Fruit fly (Drosophila melanogaster) whole organism, adult: ENCODE measurements around the gene Hap40.

Source experiments
- CG11617 ChIP-seq: fragments of 200-800 bp; sonication (Bioruptor generic); optimal IDR thresholded peaks from 2 replicates; lab custom pipeline; 2017; ENCODE audit warnings: mild to moderate bottlenecking, missing biosample characterization, missing genetic modification reagents, missing genetic modification characterization
- CG12768 ChIP-seq: fragments of 200-800 bp; sonication (Bioruptor generic); optimal IDR thresholded peaks from 2 replicates; lab custom pipeline; 2017; ENCODE audit warnings: missing biosample characterization, missing genetic modification characterization, mild to moderate bottlenecking, moderate library complexity, missing genetic modification reagents
- CG14711 ChIP-seq: fragments of 200-800 bp; sonication (Bioruptor generic); optimal IDR thresholded peaks from 2 replicates; lab custom pipeline; 2018; ENCODE audit warnings: missing biosample characterization, mild to moderate bottlenecking, missing genetic modification characterization, moderate library complexity
- CG1620 ChIP-seq: fragments of 200-800 bp; sonication (Bioruptor generic); optimal IDR thresholded peaks from 2 replicates; lab custom pipeline; 2016; ENCODE audit warnings: missing biosample characterization, missing genetic modification characterization
- CG33017 ChIP-seq: fragments of 200-800 bp; sonication (Bioruptor generic); optimal IDR thresholded peaks from 2 replicates; lab custom pipeline; 2018; ENCODE audit warnings: missing biosample characterization, mild to moderate bottlenecking, missing genetic modification characterization, moderate library complexity
- CG5204 ChIP-seq: fragments of 200-800 bp; sonication (Bioruptor generic); optimal IDR thresholded peaks from 2 replicates; lab custom pipeline; 2016; ENCODE audit warnings: missing biosample characterization, missing genetic modification characterization
- CG7045 ChIP-seq: fragments of 200-800 bp; sonication (Bioruptor generic); optimal IDR thresholded peaks from 2 replicates; lab custom pipeline; 2017; ENCODE audit warnings: missing biosample characterization, mild to moderate bottlenecking, missing genetic modification characterization
- CG7101 ChIP-seq: fragments of 200-800 bp; sonication (Bioruptor generic); optimal IDR thresholded peaks from 2 replicates; lab custom pipeline; 2018; ENCODE audit warnings: missing biosample characterization, mild to moderate bottlenecking, missing genetic modification characterization, moderate library complexity
- Clk ChIP-seq: fragments of 200-800 bp; sonication (Bioruptor generic); optimal IDR thresholded peaks from 2 replicates; lab custom pipeline; 2017; ENCODE audit warnings: missing biosample characterization, missing genetic modification characterization
- Crg-1 ChIP-seq: fragments of 200-800 bp; sonication (Bioruptor generic); optimal IDR thresholded peaks from 2 replicates; lab custom pipeline; 2016; ENCODE audit warnings: missing biosample characterization, missing genetic modification characterization
- Hr96 ChIP-seq: fragments of 200-800 bp; sonication (Bioruptor generic); optimal IDR thresholded peaks from 2 replicates; lab custom pipeline; 2016; ENCODE audit warnings: missing biosample characterization, missing genetic modification characterization
- Mnt ChIP-seq: fragments of 200-800 bp; sonication (Bioruptor generic); optimal IDR thresholded peaks from 2 replicates; lab custom pipeline; 2016; ENCODE audit warnings: missing biosample characterization, mild to moderate bottlenecking, missing genetic modification characterization
- bab1 ChIP-seq: fragments of 200-800 bp; sonication (Bioruptor generic); optimal IDR thresholded peaks from 3 replicates; lab custom pipeline; 2019; ENCODE audit warnings: missing biosample characterization, mild to moderate bottlenecking, missing genetic modification characterization, moderate library complexity
- cic ChIP-seq: fragments of 200-800 bp; sonication (Bioruptor generic); optimal IDR thresholded peaks from 2 replicates; lab custom pipeline; 2017; ENCODE audit warnings: missing biosample characterization, mild to moderate bottlenecking, missing genetic modification characterization, moderate library complexity
- cnc ChIP-seq, 2 experiments: fragments of >200 bp; optimal IDR thresholded peaks; 2 replicates each; lab custom pipeline; 2017
- kay ChIP-seq: fragments of 200-800 bp; sonication (Bioruptor generic); peaks from one replicate; lab custom pipeline; 2016; ENCODE audit warnings: missing biosample characterization, missing genetic modification characterization, borderline replicate concordance
- ovo ChIP-seq: fragments of 200-800 bp; sonication (Bioruptor generic); optimal IDR thresholded peaks from 2 replicates; lab custom pipeline; 2016; ENCODE audit warnings: missing biosample characterization, missing genetic modification characterization
- pad ChIP-seq: fragments of 200-800 bp; sonication (Bioruptor generic); optimal IDR thresholded peaks from 3 replicates; lab custom pipeline; 2017; ENCODE audit warnings: missing biosample characterization, missing genetic modification characterization, mild to moderate bottlenecking, moderate library complexity, missing genetic modification reagents
- tj ChIP-seq: fragments of 200-800 bp; sonication (Bioruptor generic); optimal IDR thresholded peaks from 3 replicates; lab custom pipeline; 2017; ENCODE audit warnings: missing biosample characterization, mild to moderate bottlenecking, missing genetic modification characterization, moderate library complexity
- toe ChIP-seq: fragments of 200-800 bp; sonication (Bioruptor generic); optimal IDR thresholded peaks from 2 replicates; lab custom pipeline; 2016; ENCODE audit warnings: missing biosample characterization, missing genetic modification characterization

Gene Hap40

DNA sequence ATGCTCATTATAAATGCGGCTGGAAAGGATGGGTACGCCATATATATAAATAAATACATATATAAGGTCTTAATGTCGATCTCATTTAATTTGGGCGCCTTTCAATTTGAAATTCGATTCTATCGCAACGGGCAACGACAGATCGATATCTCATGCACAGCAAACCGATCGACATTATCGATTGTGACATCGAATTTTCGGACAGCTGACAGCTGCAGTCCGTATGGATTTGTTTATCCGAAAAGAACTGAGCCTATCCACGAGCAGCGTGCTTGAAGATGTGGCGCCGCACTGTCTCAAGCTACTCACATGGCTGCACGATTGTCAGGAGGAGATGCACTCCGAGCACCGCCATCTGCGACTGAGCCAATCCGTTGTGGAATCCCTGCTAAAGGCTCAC, 28.0 kb downstream of the Hap40 start, which contains the start of gene CG8191:
CG8191 (plus strand) TSS at position 211 of the 400 bp plus-strand sequence.
- no peak for TF ChIP-seq CG12768 (GFP tag; lab: Kevin White, UChicago)
- peak; percentile 57 for TF ChIP-seq bab1 (GFP tag; lab: Kevin White, UChicago)

- TF ChIP-seq kay (GFP tag; lab: Kevin White, UChicago) = no peak
- peak; percentile 73 for TF ChIP-seq Mnt (GFP tag; lab: Kevin White, UChicago)
- TF ChIP-seq CG7101 (tag; lab: Kevin White, UChicago) = peak; percentile 42
Observed at dm6 chrX:15733192-15733892, 29.4 kb downstream of the Hap40 start.

DNA sequence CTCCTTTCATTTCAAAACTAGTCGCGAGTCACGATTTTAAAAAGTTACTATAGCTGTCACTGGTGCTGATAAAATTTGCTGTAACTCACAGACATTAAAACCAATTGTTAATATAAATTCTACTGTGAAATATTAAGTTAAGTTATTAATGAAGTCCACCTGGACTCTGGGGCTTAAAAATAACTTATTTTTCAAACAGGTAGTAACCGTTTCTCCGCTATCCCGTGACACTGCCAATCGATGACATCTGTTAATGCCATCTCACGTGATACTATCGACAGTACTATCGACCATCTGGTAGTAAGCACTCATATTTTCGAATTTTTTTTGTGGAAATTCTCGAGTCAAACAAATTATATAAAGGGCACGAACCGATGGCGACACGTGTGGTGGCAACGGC, 30.1 kb downstream of the Hap40 start, which contains the start of the genes CG12379 and MagR:
CG12379 (minus strand) TSS at position 2 of the 400 bp plus-strand sequence.
MagR (plus strand) TSS at position 276 of the 400 bp plus-strand sequence.
- TF ChIP-seq CG14711 (tag; lab: Kevin White, UChicago) = peak; percentile 53
- peak; percentile 87 for TF ChIP-seq Mnt (GFP tag; lab: Kevin White, UChicago)
- TF ChIP-seq toe (GFP tag; lab: Kevin White, UChicago) = peak; percentile 87
- no peak for TF ChIP-seq CG5204
- peak; percentile 90 for TF ChIP-seq CG1620 (GFP tag; lab: Kevin White, UChicago)
- TF ChIP-seq cnc (optimal IDR thresholded peaks at IDR 0.05; lab: Kevin White, UChicago) = no peak
- peak; percentile 51 for TF ChIP-seq tj
- TF ChIP-seq Crg-1 (GFP tag; lab: Kevin White, UChicago) = peak; percentile 77
- peak; percentile 26 for TF ChIP-seq CG33017
- TF ChIP-seq CG11617 (GFP tag; lab: Kevin White, UChicago) = peak; percentile 71
- TF ChIP-seq Clk = no peak
- TF ChIP-seq ovo (GFP tag; lab: Kevin White, UChicago) = peak; percentile 44
- TF ChIP-seq pad (GFP tag; lab: Kevin White, UChicago) = peak; percentile 57
- no peak for TF ChIP-seq kay (GFP tag; lab: Kevin White, UChicago)
- TF ChIP-seq bab1 (GFP tag; lab: Kevin White, UChicago) = peak; percentile 65
- TF ChIP-seq CG7101 (tag; lab: Kevin White, UChicago) = peak; percentile 69
- TF ChIP-seq CG7045 = peak; percentile 41
- no peak for TF ChIP-seq Hr96
- TF ChIP-seq cic (GFP tag; lab: Kevin White, UChicago) = no peak
- TF ChIP-seq CG12768 (GFP tag; lab: Kevin White, UChicago) = peak; percentile 38

DNA sequence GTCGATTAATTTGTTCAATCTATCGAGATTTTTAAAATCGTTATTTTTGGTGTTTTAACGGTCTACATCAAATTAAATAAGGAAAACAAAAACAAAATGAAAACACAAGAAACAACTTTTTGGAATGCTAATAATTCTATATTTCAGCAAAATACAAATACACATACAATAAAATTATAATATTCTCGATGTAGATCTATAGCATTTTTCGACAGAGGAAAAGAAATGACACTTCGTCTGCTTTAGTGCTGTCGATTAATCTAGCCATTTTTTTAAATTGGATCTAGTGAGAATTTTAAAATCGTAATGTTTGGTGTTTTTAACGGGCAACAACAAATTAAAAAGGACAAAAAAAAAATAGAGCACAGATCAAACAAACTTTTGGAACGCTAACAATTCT, 33.2 kb downstream of the Hap40 start, which contains the start of gene Arp6:
Arp6 (minus strand) TSS at position 11 of the 400 bp plus-strand sequence.
- TF ChIP-seq Clk (no peak), CG14711 (tag; lab: Kevin White, UChicago) (no peak)

- peak; percentile 11 for TF ChIP-seq tj
- no peak for TF ChIP-seq kay (GFP tag; lab: Kevin White, UChicago)
- TF ChIP-seq CG12768 (GFP tag; lab: Kevin White, UChicago) = no peak
- TF ChIP-seq CG11617 (GFP tag; lab: Kevin White, UChicago) = peak; percentile 58
- peak; percentile 71 for TF ChIP-seq toe (GFP tag; lab: Kevin White, UChicago)
- TF ChIP-seq pad (GFP tag; lab: Kevin White, UChicago) = peak; percentile 45
- no peak for TF ChIP-seq cnc (optimal IDR thresholded peaks at IDR 0.05; lab: Kevin White, UChicago)
- TF ChIP-seq CG14711 (tag; lab: Kevin White, UChicago) = peak; percentile 53
- TF ChIP-seq CG5204 = no peak
- TF ChIP-seq CG33017 = peak; percentile 11
- TF ChIP-seq cic (GFP tag; lab: Kevin White, UChicago) = peak; percentile 24
- peak; percentile 75 for TF ChIP-seq bab1 (GFP tag; lab: Kevin White, UChicago)
- peak; percentile 71 for TF ChIP-seq CG1620 (GFP tag; lab: Kevin White, UChicago)
- peak; percentile 40 for TF ChIP-seq Crg-1 (GFP tag; lab: Kevin White, UChicago)
- TF ChIP-seq Clk = no peak
- TF ChIP-seq Hr96 = peak; percentile 75
- TF ChIP-seq CG7101 (tag; lab: Kevin White, UChicago) = peak; percentile 61
- TF ChIP-seq CG7045 = no peak
- peak; percentile 16 for TF ChIP-seq ovo (GFP tag; lab: Kevin White, UChicago)
- TF ChIP-seq Mnt (GFP tag; lab: Kevin White, UChicago) = peak; percentile 85
Observed at dm6 chrX:15738890-15739550, 35.1 kb downstream of the Hap40 start, which contains the start of the genes CG11679 and CG8206. Gene CG11679, minus strand, starts transcription at chrX:15738954. Gene CG8206, plus strand, starts transcription at chrX:15739230.

DNA sequence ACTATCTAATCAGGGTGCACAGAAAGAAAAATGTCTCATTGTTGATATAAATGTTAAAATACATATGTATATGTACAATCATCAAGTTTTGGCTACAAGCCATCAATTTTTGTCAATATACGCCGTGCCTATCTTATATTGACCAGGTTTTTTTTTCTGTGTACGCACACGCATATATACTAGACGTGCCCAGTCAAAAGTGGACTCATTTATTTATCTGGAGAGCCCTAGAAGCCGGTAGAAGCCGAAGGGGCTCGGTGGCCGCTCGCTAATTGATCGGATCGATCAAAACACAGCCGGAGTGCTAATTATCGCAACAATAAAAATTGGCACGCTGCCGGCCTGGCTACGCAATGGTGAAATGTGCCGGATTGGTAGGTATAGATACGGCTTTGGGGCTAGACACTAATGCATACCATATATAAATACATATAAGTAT, 36.4 kb downstream of the Hap40 start:
- TF ChIP-seq CG7045 = peak; percentile 31
- peak; percentile 48 for TF ChIP-seq Mnt (GFP tag; lab: Kevin White, UChicago)
- TF ChIP-seq pad (GFP tag; lab: Kevin White, UChicago) = peak; percentile 46
- TF ChIP-seq Hr96 = no peak
- TF ChIP-seq CG33017 = peak; percentile 69
- TF ChIP-seq CG14711 (tag; lab: Kevin White, UChicago) = peak; percentile 78
- no peak for TF ChIP-seq cnc (optimal IDR thresholded peaks at IDR 0.05; lab: Kevin White, UChicago)
- TF ChIP-seq ovo (GFP tag; lab: Kevin White, UChicago) = no peak
- no peak for TF ChIP-seq toe (GFP tag; lab: Kevin White, UChicago)
- peak; percentile 87 for TF ChIP-seq CG7101 (tag; lab: Kevin White, UChicago)
- TF ChIP-seq CG12768 (GFP tag; lab: Kevin White, UChicago) = peak; percentile 63
- TF ChIP-seq CG1620 (GFP tag; lab: Kevin White, UChicago) = no peak
- no peak for TF ChIP-seq CG5204
- TF ChIP-seq Clk = peak; percentile 14
- TF ChIP-seq Crg-1 (GFP tag; lab: Kevin White, UChicago) = peak; percentile 7
- TF ChIP-seq CG11617 (GFP tag; lab: Kevin White, UChicago) = peak; percentile 76
- TF ChIP-seq cic (GFP tag; lab: Kevin White, UChicago) = peak; percentile 44
- TF ChIP-seq kay (GFP tag; lab: Kevin White, UChicago) = no peak
- no peak for TF ChIP-seq tj
- peak; percentile 19 for TF ChIP-seq bab1 (GFP tag; lab: Kevin White, UChicago)
